Fruit fly (Drosophila melanogaster): ENCODE data around the gene tHMG1.

Gene tHMG1

dm6 chr3R:22527636-22528148 is 36.1 kb downstream of the tHMG1 start (continued):
- TF ChIP-seq CG6276 (GFP tag; optimal IDR thresholded peaks at IDR 0.05) (no peak), fkh (GFP tag; optimal IDR thresholded peaks at IDR 0.05) (peak; percentile 42)

dm6 chr3R:22528264-22529158 is 36.9 kb downstream of the tHMG1 start, which contains the start of gene CG5346:
CG5346 (minus strand) TSS chr3R:22528663.
- no peak; the same call in 1 of the 2 replicates for TF ChIP-seq CG15336 (GFP tag; IDR thresholded peaks at IDR 0.05)
- TF ChIP-seq cyc (GFP tag; optimal IDR thresholded peaks at IDR 0.05), result no peak
- TF ChIP-seq Hr4 (GFP tag; optimal IDR thresholded peaks at IDR 0.05), result no peak
- TF ChIP-seq Sox14 (GFP tag; optimal IDR thresholded peaks at IDR 0.05), result no peak
- no peak for TF ChIP-seq acj6 (GFP tag; optimal IDR thresholded peaks at IDR 0.05)
- TF ChIP-seq CG7368 (GFP tag; optimal IDR thresholded peaks at IDR 0.05), result no peak
- no peak for TF ChIP-seq Eip93F (GFP tag; optimal IDR thresholded peaks at IDR 0.05)
- no peak for TF ChIP-seq Ets21C (GFP tag; optimal IDR thresholded peaks at IDR 0.05)
- TF ChIP-seq Eip78C (GFP tag), result peak; percentile 54
- peak; percentile 62; the same call in 1 of the 3 replicates for TF ChIP-seq CG6163 (GFP tag; IDR thresholded peaks at IDR 0.05)
- TF ChIP-seq Ets96B (tag; optimal IDR thresholded peaks at IDR 0.05), result no peak
- peak; percentile 3 for TF ChIP-seq net (GFP tag; optimal IDR thresholded peaks at IDR 0.05)
- peak; percentile 65 for TF ChIP-seq CG8119 (GFP tag; IDR thresholded peaks at IDR 0.05)
- TF ChIP-seq fd59A (GFP tag; optimal IDR thresholded peaks at IDR 0.05), result no peak
- TF ChIP-seq Hr39 (GFP tag; optimal IDR thresholded peaks at IDR 0.05), result no peak
- TF ChIP-seq Sox102F (GFP tag; optimal IDR thresholded peaks at IDR 0.05), result no peak
- TF ChIP-seq CG6854 (GFP tag; optimal IDR thresholded peaks at IDR 0.05), result peak; percentile 20
- no peak for TF ChIP-seq topi (GFP tag; optimal IDR thresholded peaks at IDR 0.05)
- no peak for TF ChIP-seq dsx (GFP tag; optimal IDR thresholded peaks at IDR 0.05; ENCODE audit: poor library complexity, severe bottlenecking)
- TF ChIP-seq svp (GFP tag), result peak; percentile 69
- TF ChIP-seq CG11902 (GFP tag; optimal IDR thresholded peaks at IDR 0.05), result no peak
- TF ChIP-seq CG3032 (tag; optimal IDR thresholded peaks at IDR 0.05), result no peak
- no peak for TF ChIP-seq CG32006 (GFP tag; optimal IDR thresholded peaks at IDR 0.05)
- no peak for TF ChIP-seq CG8632 (GFP tag; optimal IDR thresholded peaks at IDR 0.05)
- no peak for TF ChIP-seq CG1621 (tag; optimal IDR thresholded peaks at IDR 0.05)
- TF ChIP-seq pdm3 (GFP tag; optimal IDR thresholded peaks at IDR 0.05), result no peak
- TF ChIP-seq CG11762 (GFP tag; optimal IDR thresholded peaks at IDR 0.05; ENCODE audit: insufficient read depth), result no peak
- TF ChIP-seq Met (GFP tag; optimal IDR thresholded peaks at IDR 0.05), result no peak
- TF ChIP-seq esn (GFP tag; optimal IDR thresholded peaks at IDR 0.05), result peak; percentile 5
- no peak for TF ChIP-seq CG4318 (GFP tag; optimal IDR thresholded peaks at IDR 0.05)
- TF ChIP-seq CG3919 (GFP tag; optimal IDR thresholded peaks at IDR 0.05), result peak; percentile 18
- TF ChIP-seq CG6792 (GFP tag; optimal IDR thresholded peaks at IDR 0.05), result no peak
- no peak for TF ChIP-seq CG10669 (GFP tag; optimal IDR thresholded peaks at IDR 0.05)
- no peak for TF ChIP-seq Hr38 (GFP tag; optimal IDR thresholded peaks at IDR 0.05)
- TF ChIP-seq ss (GFP tag; optimal IDR thresholded peaks at IDR 0.05), result no peak
- no peak for TF ChIP-seq vri (GFP tag; optimal IDR thresholded peaks at IDR 0.05)
- no peak for TF ChIP-seq CG6808 (GFP tag; optimal IDR thresholded peaks at IDR 0.05)
- TF ChIP-seq CG31627 (GFP tag; optimal IDR thresholded peaks at IDR 0.05), result no peak
- TF ChIP-seq achi (GFP tag; optimal IDR thresholded peaks at IDR 0.05), result peak; percentile 34
- TF ChIP-seq CG10631 (GFP tag; optimal IDR thresholded peaks at IDR 0.05), result no peak
- peak; percentile 8 for TF ChIP-seq Eip75B (GFP tag; optimal IDR thresholded peaks at IDR 0.05)
- no peak for TF ChIP-seq CG11294 (GFP tag; IDR thresholded peaks at IDR 0.05)
- TF ChIP-seq lz (GFP tag; optimal IDR thresholded peaks at IDR 0.05), result no peak
- peak; percentile 37 for TF ChIP-seq CG16779 (tag; optimal IDR thresholded peaks at IDR 0.05)
- TF ChIP-seq Gug (GFP tag; IDR thresholded peaks at IDR 0.05), result no peak
- no peak for TF ChIP-seq dac (GFP tag; optimal IDR thresholded peaks at IDR 0.05)
